Worm (Caenorhabditis elegans): ENCODE results near the gene srd-5.
A peak's percentile ranks its signal among the peaks of the same experiment; 100 is the strongest.

srd-5 gene

ce11 chrIV:5652811-5653483, 21.4 kb downstream of the srd-5 start:
- TF ChIP-seq B0310.2 (tag; optimal IDR thresholded peaks at IDR 0.05) (no peak), ama-1 (optimal IDR thresholded peaks at IDR 0.05) (peak; percentile 27), hmbx-1 (tag; optimal IDR thresholded peaks at IDR 0.05) (no peak), ets-7 (tag; optimal IDR thresholded peaks at IDR 0.05) (no peak)

DNA sequence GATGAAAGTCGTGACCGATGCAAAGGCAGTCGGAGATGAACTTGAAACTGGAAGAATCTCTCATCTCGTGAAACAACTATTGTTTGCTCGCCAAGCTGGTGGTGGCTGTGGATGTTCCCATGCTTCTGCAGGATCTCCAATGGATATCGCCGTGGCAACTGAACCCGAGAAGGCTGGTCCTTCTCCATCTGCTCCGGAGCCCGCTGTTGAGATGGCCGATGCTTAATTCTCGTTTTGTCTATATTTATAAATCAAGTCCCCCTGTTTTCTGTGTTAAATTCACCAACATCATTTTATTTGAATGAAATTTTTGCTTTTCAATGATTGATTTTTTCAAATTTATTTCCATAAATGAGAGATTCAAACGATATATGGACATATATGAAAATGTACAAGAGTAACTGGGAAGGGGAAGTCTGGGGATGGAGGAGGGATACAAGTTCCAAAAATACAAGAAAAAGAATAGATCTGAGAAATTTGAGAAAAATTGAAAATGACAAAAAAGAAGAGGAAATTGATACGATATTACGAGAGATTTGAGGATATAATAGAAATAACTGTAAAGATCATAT, 23.5 kb downstream of the srd-5 start:
- no peak for TF ChIP-seq ceh-36 (tag; optimal IDR thresholded peaks at IDR 0.05)
- no peak for TF ChIP-seq tra-4 (tag; optimal IDR thresholded peaks at IDR 0.05)
- no peak for TF ChIP-seq sea-1 (GFP tag; conservative IDR thresholded peaks at IDR 0.05)
- no peak for TF ChIP-seq flt-1 (GFP tag; IDR thresholded peaks at IDR 0.05)

DNA sequence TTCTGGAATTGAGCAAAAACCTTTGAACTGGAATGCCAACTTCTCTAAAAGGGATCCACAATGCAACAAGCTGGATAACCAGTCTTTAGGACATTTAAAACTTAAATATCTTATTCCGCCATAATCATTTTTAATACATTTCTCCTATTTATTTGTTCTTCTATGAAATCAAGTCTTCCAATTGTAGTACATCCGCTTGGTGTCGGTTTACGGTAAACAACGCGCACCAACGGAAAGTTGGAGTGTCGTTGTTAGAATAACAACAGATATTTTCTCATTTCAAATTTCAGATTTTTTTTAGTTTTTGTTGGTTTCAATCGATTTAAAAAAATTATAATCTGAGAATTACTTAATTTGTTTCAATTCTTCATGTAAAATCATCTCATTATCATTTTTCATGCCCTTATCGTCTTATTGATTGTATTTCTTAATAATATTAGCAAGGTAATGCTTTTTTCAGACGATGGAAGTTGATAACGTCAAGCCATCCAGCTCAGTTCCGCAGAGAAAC, 25.2 kb downstream of the srd-5 start, which contains the start of gene csn-5:
Gene csn-5, plus strand, starts transcription at position 461 of the 511 bp plus-strand sequence.
- TF ChIP-seq ceh-36 (tag; optimal IDR thresholded peaks at IDR 0.05) (no peak), pes-1 (GFP tag; IDR thresholded peaks at IDR 0.05) (no peak), hmg-4 (GFP tag; optimal IDR thresholded peaks at IDR 0.05) (no peak), scrt-1 (GFP tag; IDR thresholded peaks at IDR 0.05) (no peak), ets-7 (tag; optimal IDR thresholded peaks at IDR 0.05) (no peak), B0310.2 (tag; optimal IDR thresholded peaks at IDR 0.05) (no peak), sea-1 (GFP tag; conservative IDR thresholded peaks at IDR 0.05) (no peak), F13C5.2 (tag; optimal IDR thresholded peaks at IDR 0.05) (no peak), ama-1 (optimal IDR thresholded peaks at IDR 0.05) (no peak), ceh-13 (GFP tag; optimal IDR thresholded peaks at IDR 0.05) (no peak), flt-1 (GFP tag; IDR thresholded peaks at IDR 0.05) (no peak), tbx-11 (GFP tag; IDR thresholded peaks at IDR 0.05) (no peak), tbx-37 (GFP tag; conservative IDR thresholded peaks at IDR 0.05) (no peak), tra-4 (tag; optimal IDR thresholded peaks at IDR 0.05) (no peak), hmbx-1 (tag; optimal IDR thresholded peaks at IDR 0.05) (no peak)

ce11 chrIV:5645514-5646052, 28.8 kb downstream of the srd-5 start, which contains the start of the genes srd-8 and B0547.2:
Gene srd-8 (minus strand): TSS chrIV:5645614.
Gene B0547.2 (plus strand): TSS chrIV:5646002.
- TF ChIP-seq pes-1 (GFP tag; IDR thresholded peaks at IDR 0.05): no peak
- TF ChIP-seq ets-7 (tag; optimal IDR thresholded peaks at IDR 0.05): no peak
- no peak for TF ChIP-seq hmg-4 (GFP tag; optimal IDR thresholded peaks at IDR 0.05)
- no peak for TF ChIP-seq B0310.2 (tag; optimal IDR thresholded peaks at IDR 0.05)
- TF ChIP-seq ama-1 (optimal IDR thresholded peaks at IDR 0.05): no peak
- TF ChIP-seq aly-1 (tag; optimal IDR thresholded peaks at IDR 0.05): no peak
- TF ChIP-seq scrt-1 (GFP tag; IDR thresholded peaks at IDR 0.05): no peak
- no peak for TF ChIP-seq tbx-11 (GFP tag; IDR thresholded peaks at IDR 0.05)

- no peak for TF ChIP-seq pes-1 (GFP tag; IDR thresholded peaks at IDR 0.05)
- TF ChIP-seq F13C5.2 (tag; optimal IDR thresholded peaks at IDR 0.05): no peak
- TF ChIP-seq hnd-1 (tag; optimal IDR thresholded peaks at IDR 0.05): no peak
- no peak for TF ChIP-seq B0310.2 (tag; optimal IDR thresholded peaks at IDR 0.05)
- no peak for TF ChIP-seq ceh-36 (tag; optimal IDR thresholded peaks at IDR 0.05)
- TF ChIP-seq ets-7 (tag; optimal IDR thresholded peaks at IDR 0.05): no peak
- TF ChIP-seq scrt-1 (GFP tag; IDR thresholded peaks at IDR 0.05): no peak
- no peak for TF ChIP-seq hmbx-1 (tag; optimal IDR thresholded peaks at IDR 0.05)
- TF ChIP-seq tra-4 (tag; optimal IDR thresholded peaks at IDR 0.05): no peak
- no peak for TF ChIP-seq tbx-37 (GFP tag; conservative IDR thresholded peaks at IDR 0.05)
These were observed 38.8 kb downstream of the srd-5 start, which contains the start of gene srd-13 for ce11 chrIV:5635551-5635950. Gene srd-13 (minus strand): TSS chrIV:5635651.

ce11 chrIV:5632536-5632935, 41.8 kb downstream of the srd-5 start:
- TF ChIP-seq pes-1 (GFP tag; IDR thresholded peaks at IDR 0.05) (no peak), ets-7 (tag; optimal IDR thresholded peaks at IDR 0.05) (no peak), hmbx-1 (tag; optimal IDR thresholded peaks at IDR 0.05) (no peak), hnd-1 (tag; optimal IDR thresholded peaks at IDR 0.05) (no peak), flt-1 (GFP tag; IDR thresholded peaks at IDR 0.05) (no peak), tbx-11 (GFP tag; IDR thresholded peaks at IDR 0.05) (no peak)

DNA sequence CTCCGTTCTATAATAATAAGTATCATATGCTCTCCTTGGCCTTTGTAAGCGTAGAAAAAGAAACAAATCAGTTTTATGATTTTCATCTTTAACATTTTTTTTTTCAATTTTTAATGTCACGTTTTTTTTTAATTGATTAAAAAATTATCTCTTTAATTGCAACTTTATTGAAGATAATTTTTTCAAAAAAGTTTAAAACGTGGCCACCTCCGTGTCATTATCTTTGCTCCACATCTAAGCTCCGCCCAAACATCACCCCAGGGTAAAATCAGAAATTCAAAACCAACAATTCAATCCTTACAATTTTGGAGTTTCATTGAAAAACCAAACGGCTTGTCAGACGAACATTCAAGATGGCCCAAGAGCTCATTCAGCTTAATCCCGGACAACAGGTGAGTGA, 42.7 kb downstream of the srd-5 start, which contains the start of gene ttbk-8.2:
Gene ttbk-8.2, plus strand, starts transcription at position 301 of the 400 bp plus-strand sequence.
- no peak for TF ChIP-seq sea-1 (GFP tag; conservative IDR thresholded peaks at IDR 0.05)
- TF ChIP-seq hnd-1 (tag; optimal IDR thresholded peaks at IDR 0.05): no peak
- TF ChIP-seq tbx-37 (GFP tag; conservative IDR thresholded peaks at IDR 0.05): no peak
- TF ChIP-seq hmbx-1 (tag; optimal IDR thresholded peaks at IDR 0.05): no peak
- TF ChIP-seq hmg-4 (GFP tag; optimal IDR thresholded peaks at IDR 0.05): no peak
- TF ChIP-seq F13C5.2 (tag; optimal IDR thresholded peaks at IDR 0.05): no peak
- TF ChIP-seq B0310.2 (tag; optimal IDR thresholded peaks at IDR 0.05): no peak
- TF ChIP-seq aly-1 (tag; optimal IDR thresholded peaks at IDR 0.05): no peak

- no peak for TF ChIP-seq ama-1 (optimal IDR thresholded peaks at IDR 0.05)
- TF ChIP-seq ceh-13 (GFP tag; optimal IDR thresholded peaks at IDR 0.05): no peak
- TF ChIP-seq hmbx-1 (tag; optimal IDR thresholded peaks at IDR 0.05): no peak
- no peak for TF ChIP-seq F13C5.2 (tag; optimal IDR thresholded peaks at IDR 0.05)
- no peak for TF ChIP-seq tra-4 (tag; optimal IDR thresholded peaks at IDR 0.05)
- no peak for TF ChIP-seq tbx-11 (GFP tag; IDR thresholded peaks at IDR 0.05)
- TF ChIP-seq sea-1 (GFP tag; conservative IDR thresholded peaks at IDR 0.05): no peak
- no peak for TF ChIP-seq B0310.2 (tag; optimal IDR thresholded peaks at IDR 0.05)
- no peak for TF ChIP-seq ets-7 (tag; optimal IDR thresholded peaks at IDR 0.05)
- no peak for TF ChIP-seq hnd-1 (tag; optimal IDR thresholded peaks at IDR 0.05)
- no peak for TF ChIP-seq pes-1 (GFP tag; IDR thresholded peaks at IDR 0.05)
- TF ChIP-seq tbx-37 (GFP tag; conservative IDR thresholded peaks at IDR 0.05): no peak
- no peak for TF ChIP-seq hmg-4 (GFP tag; optimal IDR thresholded peaks at IDR 0.05)
- no peak for TF ChIP-seq aly-1 (tag; optimal IDR thresholded peaks at IDR 0.05)
- TF ChIP-seq scrt-1 (GFP tag; IDR thresholded peaks at IDR 0.05): no peak
- TF ChIP-seq flt-1 (GFP tag; IDR thresholded peaks at IDR 0.05): no peak
- no peak for TF ChIP-seq ceh-36 (tag; optimal IDR thresholded peaks at IDR 0.05)
These were observed 44.2 kb downstream of the srd-5 start, which contains the start of gene srd-12 for ce11 chrIV:5630156-5630555. Gene srd-12 (minus strand): TSS chrIV:5630256.
